Worm (Caenorhabditis elegans) whole organism, early embryonic: Measurements from ENCODE around the gene lgc-6.

Experiments used
- B0310.2 ChIP-seq: sonication (generic microtip); optimal IDR thresholded peaks from 2 replicates; lab custom pipeline; 2016; ENCODE audit warnings: mild to moderate bottlenecking, missing genetic modification characterization, missing compliant biosample characterization
- F13C5.2 ChIP-seq: sonication (generic microtip); optimal IDR thresholded peaks from 2 replicates; lab custom pipeline; 2017; ENCODE audit warnings: mild to moderate bottlenecking, missing genetic modification characterization, inconsistent platforms, missing compliant biosample characterization
- aly-1 ChIP-seq: sonication (generic microtip); optimal IDR thresholded peaks from 2 replicates; lab custom pipeline; 2016; ENCODE audit warnings: missing genetic modification characterization, missing compliant biosample characterization
- ama-1 ChIP-seq: fragments of 150-350 bp; optimal IDR thresholded peaks from 2 replicates; lab custom pipeline; 2014
- ceh-36 ChIP-seq: sonication (generic microtip); optimal IDR thresholded peaks from 2 replicates; lab custom pipeline; 2016; ENCODE audit warnings: missing genetic modification characterization, inconsistent platforms, missing compliant biosample characterization
- ets-7 ChIP-seq: sonication (generic microtip); optimal IDR thresholded peaks from 2 replicates; lab custom pipeline; 2016; ENCODE audit warnings: missing genotype, missing genetic modification characterization, missing compliant biosample characterization
- flt-1 ChIP-seq: fragments of 200-800 bp; sonication (Bioruptor generic); IDR thresholded peaks from 2 replicates; pipeline ENCODE4 v1.3.6; 2022; ENCODE audit warnings: missing genetic modification characterization, missing compliant biosample characterization
- hmbx-1 ChIP-seq: sonication (generic microtip); optimal IDR thresholded peaks from 2 replicates; lab custom pipeline; 2016; ENCODE audit warnings: mild to moderate bottlenecking, missing genetic modification characterization, missing compliant biosample characterization
- hnd-1 ChIP-seq: sonication (generic microtip); optimal IDR thresholded peaks from 2 replicates; lab custom pipeline; 2016; ENCODE audit warnings: missing genetic modification characterization, missing compliant biosample characterization
- pes-1 ChIP-seq: fragments of 200-800 bp; sonication (Bioruptor generic); IDR thresholded peaks from 2 replicates; pipeline ENCODE4 v1.3.6; 2022; ENCODE audit warnings: missing genetic modification reagents, missing genetic modification characterization, missing compliant biosample characterization
- scrt-1 ChIP-seq: fragments of 200-800 bp; sonication (Bioruptor generic); IDR thresholded peaks from 2 replicates; pipeline ENCODE4 v1.3.6; 2022; ENCODE audit warnings: missing genetic modification characterization, missing compliant biosample characterization
- sea-1 ChIP-seq: fragments of 200-800 bp; sonication (Bioruptor generic); conservative IDR thresholded peaks from 2 replicates; pipeline ENCODE4 v1.3.6; 2022; ENCODE audit warnings: missing genetic modification characterization, missing compliant biosample characterization
- tbx-11 ChIP-seq: fragments of 200-800 bp; sonication (Bioruptor generic); IDR thresholded peaks from 2 replicates; pipeline ENCODE4 v1.3.6; 2022; ENCODE audit warnings: missing genetic modification characterization, missing compliant biosample characterization
- tra-4 ChIP-seq: sonication (generic microtip); optimal IDR thresholded peaks from 2 replicates; lab custom pipeline; 2017; ENCODE audit warnings: missing genetic modification characterization, missing compliant biosample characterization

DNA sequence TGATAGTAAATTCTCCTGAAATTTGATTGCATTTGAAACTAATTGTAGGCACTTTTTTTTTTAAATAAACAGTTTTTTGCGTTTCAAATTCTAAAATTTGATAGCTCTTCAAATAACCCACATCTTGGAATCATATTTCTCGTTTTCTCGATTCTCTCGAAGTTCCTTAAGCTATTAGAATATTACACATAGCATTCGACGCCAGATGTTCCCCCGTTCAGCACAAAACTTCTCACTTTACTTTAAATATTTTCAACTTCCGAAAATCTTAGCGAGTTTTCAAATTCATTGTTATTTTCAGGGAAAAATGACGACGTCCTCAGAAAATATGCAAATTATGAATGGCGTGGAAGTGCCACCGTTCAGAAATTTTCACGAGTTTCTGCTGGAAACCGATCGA lies 39.9 kb downstream of the lgc-6 start, which contains the start of gene praf-3:
- TF ChIP-seq pes-1 (GFP tag; lab: Robert Waterston, UW) (no peak), hnd-1 (tag; lab: Kevin White, UChicago) (no peak), aly-1 (no peak), ama-1 (lab: Kevin White, UChicago) (no peak), sea-1 (GFP tag; lab: Robert Waterston, UW) (no peak), B0310.2 (tag; lab: Kevin White, UChicago) (no peak), hmbx-1 (no peak), ets-7 (tag; lab: Kevin White, UChicago) (no peak), tbx-11 (GFP tag; lab: Robert Waterston, UW) (no peak), flt-1 (GFP tag; lab: Robert Waterston, UW) (no peak), tra-4 (tag; lab: Kevin White, UChicago) (no peak), scrt-1 (no peak), ceh-36 (tag; lab: Kevin White, UChicago) (no peak), F13C5.2 (tag; lab: Kevin White, UChicago) (no peak)
